Fruit fly (Drosophila melanogaster): Measurements from ENCODE around the gene CG5953.
A peak's percentile ranks its signal among the peaks of the same experiment; 100 is the strongest.

CG5953 gene

dm6 chr2L:16492617-16493203 lies 40.0 kb downstream of the CG5953 start (continued):
- TF ChIP-seq Dip2 (GFP tag; IDR thresholded peaks at IDR 0.05) (no peak), hb (GFP tag; IDR thresholded peaks at IDR 0.05; ENCODE audit: partially characterized antibody) (no peak), CG17612 (GFP tag; IDR thresholded peaks at IDR 0.05) (no peak; the same call in 1 of the 2 replicates), CG7357 (GFP tag; IDR thresholded peaks at IDR 0.05) (peak; percentile 53; the same call in 1 of the 3 replicates), HHEX (GFP tag; optimal IDR thresholded peaks at IDR 0.05) (peak; percentile 77), CG8765 (GFP tag; IDR thresholded peaks at IDR 0.05) (no peak), H15 (GFP tag; IDR thresholded peaks at IDR 0.05) (peak; percentile 57; the same call in 1 of the 3 replicates), CG17359 (tag; optimal IDR thresholded peaks at IDR 0.05) (peak; percentile 79), klu (GFP tag; IDR thresholded peaks at IDR 0.05) (peak; percentile 66; the same call in 1 of the 2 replicates), CG6654 (GFP tag; optimal IDR thresholded peaks at IDR 0.05) (peak; percentile 84), CG6175 (GFP tag; IDR thresholded peaks at IDR 0.05) (no peak), peb (GFP tag; IDR thresholded peaks at IDR 0.05) (peak; percentile 65), Sox102F (GFP tag; optimal IDR thresholded peaks at IDR 0.05) (peak; percentile 87), CG30431 (GFP tag; optimal IDR thresholded peaks at IDR 0.05) (peak; percentile 68), CG10979 (tag; optimal IDR thresholded peaks at IDR 0.05) (peak; percentile 83), kay (GFP tag; optimal IDR thresholded peaks at IDR 0.05) (peak; percentile 38), CG14441 (GFP tag; IDR thresholded peaks at IDR 0.05) (peak; percentile 73), Sry-β (GFP tag; optimal IDR thresholded peaks at IDR 0.05) (no peak), CG16863 (GFP tag; optimal IDR thresholded peaks at IDR 0.05) (peak; percentile 66), pho (GFP tag; optimal IDR thresholded peaks at IDR 0.05) (no peak), zfh2 (GFP tag; optimal IDR thresholded peaks at IDR 0.05) (peak; percentile 47), crc (GFP tag; optimal IDR thresholded peaks at IDR 0.05) (no peak), Deaf1 (tag; optimal IDR thresholded peaks at IDR 0.05) (peak; percentile 41), CG8359 (GFP tag; optimal IDR thresholded peaks at IDR 0.05; ENCODE audit: borderline replicate concordance) (peak; percentile 39), CG17361 (GFP tag; IDR thresholded peaks at IDR 0.05) (peak; percentile 76), CG8388 (GFP tag; optimal IDR thresholded peaks at IDR 0.05) (peak; percentile 74), CG3995 (GFP tag; optimal IDR thresholded peaks at IDR 0.05) (no peak), gem (tag; optimal IDR thresholded peaks at IDR 0.05) (peak; percentile 87), Doc3 (GFP tag; IDR thresholded peaks at IDR 0.05; ENCODE audit: partially characterized antibody) (no peak), CG11085 (GFP tag; IDR thresholded peaks at IDR 0.05) (peak; percentile 46; the same call in 1 of the 2 replicates), her (GFP tag; optimal IDR thresholded peaks at IDR 0.05) (no peak), CG18599 (GFP tag; optimal IDR thresholded peaks at IDR 0.05) (peak; percentile 77), GATAe (GFP tag; conservative IDR thresholded peaks at IDR 0.05) (no peak; the same call in 1 of the 2 replicates), tio (GFP tag; optimal IDR thresholded peaks at IDR 0.05) (peak; percentile 66), D (optimal IDR thresholded peaks at IDR 0.05) (no peak), D (GFP tag; optimal IDR thresholded peaks at IDR 0.05) (peak; percentile 74), vnd (GFP tag; IDR thresholded peaks at IDR 0.05; ENCODE audit: partially characterized antibody) (no peak), CG6813 (GFP tag; optimal IDR thresholded peaks at IDR 0.05) (peak; percentile 72), cato (GFP tag; optimal IDR thresholded peaks at IDR 0.05; ENCODE audit: borderline replicate concordance) (peak; percentile 11), hkb (optimal IDR thresholded peaks at IDR 0.05) (no peak), hkb (GFP tag; IDR thresholded peaks at IDR 0.05) (peak; percentile 85), CG12236 (GFP tag; optimal IDR thresholded peaks at IDR 0.05) (peak; percentile 26), Trl (optimal IDR thresholded peaks at IDR 0.05) (no peak), Trl (GFP tag; optimal IDR thresholded peaks at IDR 0.05) (peak; percentile 34), stwl (tag; optimal IDR thresholded peaks at IDR 0.05) (no peak), ac (GFP tag; optimal IDR thresholded peaks at IDR 0.05) (peak; percentile 42), pita (GFP tag; optimal IDR thresholded peaks at IDR 0.05) (no peak), CG4730 (GFP tag; IDR thresholded peaks at IDR 0.05) (peak; percentile 62), abd-A (tag; optimal IDR thresholded peaks at IDR 0.05) (peak; percentile 21), CG3838 (GFP tag; optimal IDR thresholded peaks at IDR 0.05) (peak; percentile 44), CG31441 (GFP tag; IDR thresholded peaks at IDR 0.05) (peak; percentile 79)
